Worm (Caenorhabditis elegans) whole organism, mixed stage, embryonic: ENCODE data around the gene C25E10.11.

Experiments
- M03D4.4 ChIP-seq: sonication (generic microtip); optimal IDR thresholded peaks from 2 replicates; lab custom pipeline; 2017; ENCODE audit warnings: mild to moderate bottlenecking, missing genetic modification characterization, missing compliant biosample characterization
- bed-3 ChIP-seq: fragments of 200-800 bp; sonication (Bioruptor generic); optimal IDR thresholded peaks from 3 replicates; lab custom pipeline; 2018; ENCODE audit warnings: mild to moderate bottlenecking, missing genetic modification characterization, moderate library complexity, missing compliant biosample characterization
- blmp-1 ChIP-seq: fragments of 150-350 bp; optimal IDR thresholded peaks from 2 replicates; lab custom pipeline; 2014; ENCODE audit warnings: missing biosample characterization, missing genetic modification characterization
- ceh-43 ChIP-seq: fragments of 200-800 bp; sonication (Bioruptor generic); optimal IDR thresholded peaks from 2 replicates; lab custom pipeline; 2018; ENCODE audit warnings: mild to moderate bottlenecking, missing genetic modification characterization, moderate library complexity, missing compliant biosample characterization
- ces-1 ChIP-seq: fragments of 150-350 bp; optimal IDR thresholded peaks from 2 replicates; lab custom pipeline; 2014; ENCODE audit warnings: missing biosample characterization, missing genetic modification reagents, missing genetic modification characterization
- cnd-1 ChIP-seq: fragments of 200-800 bp; sonication (Bioruptor generic); optimal IDR thresholded peaks from 2 replicates; lab custom pipeline; 2018; ENCODE audit warnings: mild to moderate bottlenecking, missing genetic modification characterization, missing compliant biosample characterization
- drap-1 ChIP-seq: fragments of 200-800 bp; sonication (Bioruptor generic); optimal IDR thresholded peaks from 3 replicates; lab custom pipeline; 2018; ENCODE audit warnings: mild to moderate bottlenecking, missing genetic modification characterization, missing compliant biosample characterization
- elt-1 ChIP-seq: sonication (generic microtip); optimal IDR thresholded peaks from 2 replicates; lab custom pipeline; 2017; ENCODE audit warnings: missing genetic modification characterization, mild to moderate bottlenecking, missing compliant biosample characterization, antibody characterized with exemption, moderate library complexity, borderline replicate concordance; ENCODE audit not compliant: insufficient read depth
- elt-3 ChIP-seq: fragments of 150-350 bp; optimal IDR thresholded peaks from 2 replicates; lab custom pipeline; 2014; ENCODE audit warnings: missing biosample characterization, missing genetic modification characterization
- flh-1 ChIP-seq: fragments of 200-800 bp; sonication (Bioruptor generic); optimal IDR thresholded peaks from 2 replicates; lab custom pipeline; 2018; ENCODE audit warnings: mild to moderate bottlenecking, missing genetic modification characterization, moderate library complexity, missing compliant biosample characterization
- ham-2 ChIP-seq: fragments of 200-800 bp; sonication (Bioruptor generic); optimal IDR thresholded peaks from 2 replicates; lab custom pipeline; 2018; ENCODE audit warnings: mild to moderate bottlenecking, missing genetic modification characterization, missing compliant biosample characterization
- hlh-1 ChIP-seq: fragments of 150-350 bp; optimal IDR thresholded peaks from 2 replicates; lab custom pipeline; 2014; ENCODE audit warnings: missing biosample characterization, missing genetic modification reagents, missing genetic modification characterization
- lin-13 ChIP-seq: fragments of 150-350 bp; optimal IDR thresholded peaks from 2 replicates; lab custom pipeline; 2014; ENCODE audit warnings: missing biosample characterization, missing genetic modification characterization
- lin-32 ChIP-seq: fragments of 200-800 bp; sonication (Bioruptor generic); optimal IDR thresholded peaks from 2 replicates; lab custom pipeline; 2018; ENCODE audit warnings: mild to moderate bottlenecking, missing genetic modification characterization, missing compliant biosample characterization
- lsy-2 ChIP-seq: fragments of 150-350 bp; optimal IDR thresholded peaks from 2 replicates; lab custom pipeline; 2014; ENCODE audit warnings: missing biosample characterization, missing genetic modification characterization
- mab-5 ChIP-seq: fragments of 150-350 bp; optimal IDR thresholded peaks from 2 replicates; lab custom pipeline; 2014; ENCODE audit warnings: missing biosample characterization, missing genetic modification characterization
- mep-1 ChIP-seq: fragments of 150-350 bp; optimal IDR thresholded peaks from 2 replicates; lab custom pipeline; 2017; ENCODE audit warnings: missing biosample characterization, missing genetic modification reagents, missing genetic modification characterization, inconsistent platforms
- mls-2 ChIP-seq: sonication (generic microtip); optimal IDR thresholded peaks from 2 replicates; lab custom pipeline; 2016; ENCODE audit warnings: mild to moderate bottlenecking, missing genetic modification characterization, moderate library complexity, missing compliant biosample characterization
- nhr-2 ChIP-seq: fragments of 150-350 bp; optimal IDR thresholded peaks from 2 replicates; lab custom pipeline; 2014; ENCODE audit warnings: missing biosample characterization, missing genetic modification characterization
- nhr-237 ChIP-seq: fragments of 150-350 bp; optimal IDR thresholded peaks from 2 replicates; lab custom pipeline; 2014; ENCODE audit warnings: missing biosample characterization, missing genetic modification characterization
- nhr-76 ChIP-seq: sonication (generic microtip); optimal IDR thresholded peaks from 2 replicates; lab custom pipeline; 2017; ENCODE audit warnings: missing biosample characterization, missing genetic modification characterization
- pha-4 ChIP-seq: fragments of 150-350 bp; optimal IDR thresholded peaks from 2 replicates; lab custom pipeline; 2018; ENCODE audit warnings: missing biosample characterization, missing genetic modification reagents, missing genetic modification characterization
- sem-2 ChIP-seq: fragments of 200-800 bp; sonication (Bioruptor generic); optimal IDR thresholded peaks from 2 replicates; lab custom pipeline; 2018; ENCODE audit warnings: mild to moderate bottlenecking, missing genetic modification characterization, missing compliant biosample characterization
- snpc-4 ChIP-seq: fragments of 150-350 bp; optimal IDR thresholded peaks from 2 replicates; lab custom pipeline; 2014; ENCODE audit warnings: missing biosample characterization, missing genetic modification characterization
- sptf-1 ChIP-seq: sonication (generic microtip); optimal IDR thresholded peaks from 2 replicates; lab custom pipeline; 2017; ENCODE audit warnings: mild to moderate bottlenecking, missing genetic modification characterization, moderate library complexity, missing compliant biosample characterization
- tbx-8 ChIP-seq: fragments of 200-800 bp; sonication (Bioruptor generic); optimal IDR thresholded peaks from 2 replicates; lab custom pipeline; 2018; ENCODE audit warnings: mild to moderate bottlenecking, missing genetic modification characterization, moderate library complexity, missing compliant biosample characterization
- unc-39 ChIP-seq: fragments of 150-350 bp; optimal IDR thresholded peaks from 2 replicates; lab custom pipeline; 2014; ENCODE audit warnings: missing biosample characterization, missing genetic modification characterization
- ztf-11 ChIP-seq: fragments of 150-350 bp; optimal IDR thresholded peaks from 2 replicates; lab custom pipeline; 2014; ENCODE audit warnings: missing biosample characterization, missing genetic modification characterization

The C25E10.11 gene

DNA sequence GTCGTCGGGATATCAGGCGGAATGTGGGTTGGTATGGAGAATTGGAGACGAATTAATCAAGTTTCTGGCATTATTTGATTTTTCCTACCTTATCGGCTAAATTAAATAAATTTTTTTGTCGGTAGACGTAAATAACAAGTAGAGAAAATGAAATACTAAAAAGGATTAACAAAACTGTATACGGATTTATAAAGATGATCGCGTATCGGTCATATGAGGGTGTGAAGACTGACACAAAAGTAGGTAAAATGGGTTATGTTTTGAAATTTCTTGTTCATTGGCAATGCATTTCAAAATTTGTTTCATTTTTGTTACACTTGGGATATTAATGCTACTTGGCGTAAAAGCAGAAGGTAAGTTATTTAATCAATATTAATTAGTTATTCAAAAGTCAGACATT, 941 bp upstream of the C25E10.11 start, which contains the start of the genes C25E10.16 and C25E10.13:
Gene C25E10.16, minus strand, starts transcription at position 101 of the 400 bp plus-strand sequence.
Gene C25E10.13, plus strand, starts transcription at position 256 of the 400 bp plus-strand sequence.
- no peak for TF ChIP-seq mls-2
- TF ChIP-seq ztf-11 (tag; lab: Kevin White, UChicago), result no peak
- TF ChIP-seq elt-1 (tag; lab: Kevin White, UChicago), result no peak
- TF ChIP-seq pha-4 (tag; lab: Kevin White, UChicago), result no peak
- no peak for TF ChIP-seq mep-1
- TF ChIP-seq M03D4.4 (tag; lab: Kevin White, UChicago), result no peak
- TF ChIP-seq snpc-4 (tag; lab: Kevin White, UChicago), result no peak
- no peak for TF ChIP-seq flh-1 (GFP tag; lab: Kevin White, UChicago)
- TF ChIP-seq sem-2 (GFP tag; lab: Kevin White, UChicago), result no peak
- no peak for TF ChIP-seq elt-3 (tag; lab: Kevin White, UChicago)
- no peak for TF ChIP-seq ceh-43
- no peak for TF ChIP-seq mab-5 (tag; lab: Kevin White, UChicago)
- no peak for TF ChIP-seq lin-32 (GFP tag; lab: Kevin White, UChicago)
- TF ChIP-seq cnd-1 (tag; lab: Kevin White, UChicago), result no peak
- TF ChIP-seq ham-2 (GFP tag; lab: Kevin White, UChicago), result no peak
- TF ChIP-seq, all 35 proteins: peak for 0

DNA sequence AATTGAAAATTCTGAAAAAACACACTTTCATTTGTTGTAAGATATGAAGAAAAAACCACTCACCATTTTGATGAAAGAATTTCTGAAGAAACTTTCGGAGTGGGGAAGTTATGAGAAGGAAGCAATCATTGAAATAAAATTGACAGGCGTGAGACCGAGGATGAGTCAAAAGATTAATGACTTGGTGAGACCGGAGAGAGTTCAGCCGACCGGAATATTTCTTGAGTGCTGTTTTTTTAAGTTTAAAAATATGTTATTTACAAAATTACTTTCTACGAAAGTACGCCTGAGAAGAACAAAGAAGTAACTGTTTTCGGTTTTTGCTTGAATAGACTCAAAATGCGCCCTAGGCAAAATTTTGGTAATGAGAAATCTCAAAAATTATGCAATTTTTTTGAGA, 2.3 kb downstream of the C25E10.11 start, which contains the start of gene C25E10.10:
Gene C25E10.10, minus strand, starts transcription at position 101 of the 400 bp plus-strand sequence.
- no peak for TF ChIP-seq flh-1 (GFP tag; lab: Kevin White, UChicago)
- TF ChIP-seq mls-2, result no peak
- TF ChIP-seq lin-13 (tag; lab: Kevin White, UChicago), result no peak

DNA sequence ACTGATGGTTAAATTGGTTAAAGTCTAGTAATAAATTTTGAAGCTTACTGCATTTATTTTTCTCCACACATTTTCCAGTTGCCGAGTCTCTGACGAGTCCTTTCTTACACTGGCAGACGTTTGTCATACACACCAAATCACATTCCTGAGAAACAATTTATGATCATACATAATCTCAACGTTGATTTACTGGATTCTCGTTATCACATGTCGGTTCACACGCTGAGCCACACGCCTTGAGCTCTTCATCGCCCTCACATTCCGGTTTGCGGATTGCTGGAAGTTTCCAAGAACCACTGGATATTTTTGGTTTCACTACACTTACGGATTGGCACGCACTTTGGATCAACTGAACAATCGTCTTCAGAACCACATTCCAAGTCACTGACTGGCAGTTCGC, 2.9 kb downstream of the C25E10.11 start:
- TF ChIP-seq lin-13 (tag; lab: Kevin White, UChicago) (no peak), snpc-4 (tag; lab: Kevin White, UChicago) (no peak), cnd-1 (tag; lab: Kevin White, UChicago) (no peak), unc-39 (tag; lab: Kevin White, UChicago) (no peak), elt-1 (tag; lab: Kevin White, UChicago) (no peak), ceh-43 (no peak), elt-3 (tag; lab: Kevin White, UChicago) (no peak), nhr-237 (tag; lab: Kevin White, UChicago) (no peak), M03D4.4 (tag; lab: Kevin White, UChicago) (no peak), ztf-11 (tag; lab: Kevin White, UChicago) (no peak), ces-1 (GFP tag; lab: Kevin White, UChicago) (no peak), lsy-2 (no peak)

DNA sequence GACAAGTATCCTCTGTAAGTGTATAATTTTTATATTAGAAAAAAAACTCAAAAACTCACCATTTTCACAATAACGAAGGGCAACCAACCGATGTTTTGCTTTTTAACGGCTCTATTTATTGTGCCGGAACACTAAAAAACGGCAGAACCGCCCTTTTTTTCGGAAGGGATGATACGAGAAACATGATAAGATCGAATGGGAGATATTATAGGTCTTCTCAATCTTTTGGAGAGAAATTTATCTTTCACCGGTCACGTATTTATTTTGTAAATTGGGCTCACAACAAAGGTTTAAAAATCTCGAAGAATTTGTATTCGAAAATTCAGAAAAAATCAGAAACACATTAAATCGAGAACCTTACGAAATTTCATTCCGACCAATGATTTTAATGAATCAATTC, 3.8 kb downstream of the C25E10.11 start, which contains the start of gene swm-1:
Gene swm-1, minus strand, starts transcription at position 101 of the 400 bp plus-strand sequence.
- no peak for TF ChIP-seq nhr-76 (tag; lab: Kevin White, UChicago)
- no peak for TF ChIP-seq drap-1 (GFP tag; lab: Kevin White, UChicago)
- TF ChIP-seq, all 35 proteins: peak for 0

DNA sequence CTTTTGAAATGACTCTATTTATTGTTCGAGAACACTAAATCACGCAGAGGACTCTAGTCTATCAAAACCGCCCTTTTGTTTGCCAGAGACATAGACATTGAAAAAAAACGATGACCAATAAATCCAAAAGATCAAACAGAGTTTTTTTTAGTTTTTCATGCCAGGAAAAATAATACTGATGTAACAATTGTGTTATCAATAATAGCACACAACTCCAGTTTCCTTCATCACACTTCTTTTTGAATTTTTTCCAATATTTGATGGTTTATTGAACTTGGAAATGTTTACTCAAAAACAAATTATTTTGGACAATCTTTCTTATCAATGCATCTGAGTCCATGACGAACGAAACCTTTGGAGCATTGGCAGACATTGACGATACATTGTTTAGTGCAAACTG, 4.6 kb downstream of the C25E10.11 start, which contains the start of gene C25E10.8:
Gene C25E10.8, minus strand, starts transcription at position 101 of the 400 bp plus-strand sequence.
- no peak for TF ChIP-seq sem-2 (GFP tag; lab: Kevin White, UChicago)
- TF ChIP-seq cnd-1 (tag; lab: Kevin White, UChicago), result no peak
- no peak for TF ChIP-seq snpc-4 (tag; lab: Kevin White, UChicago)
- TF ChIP-seq tbx-8 (GFP tag; lab: Kevin White, UChicago), result no peak

DNA sequence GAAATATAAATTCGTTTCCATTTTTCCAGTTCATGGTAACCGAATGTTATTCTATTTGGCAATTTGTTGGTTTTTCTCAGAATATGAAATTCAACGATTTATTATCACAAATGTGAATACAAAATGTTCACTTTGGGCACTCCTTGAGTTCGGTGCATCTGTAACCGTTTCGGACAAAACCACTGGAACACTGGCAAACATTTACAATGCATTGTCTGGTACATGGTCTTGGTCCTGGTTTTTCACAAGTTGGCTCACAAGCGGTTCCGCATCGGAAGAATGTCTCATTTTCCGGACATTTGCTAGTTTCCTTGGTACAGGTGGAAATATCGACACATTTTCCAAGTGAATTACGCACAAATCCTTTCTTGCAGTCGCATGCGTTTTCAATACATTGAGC, 5.3 kb downstream of the C25E10.11 start:
- TF ChIP-seq blmp-1 (tag; lab: Kevin White, UChicago), result no peak
- TF ChIP-seq ceh-43, result no peak
- no peak for TF ChIP-seq unc-39 (tag; lab: Kevin White, UChicago)
- TF ChIP-seq drap-1 (GFP tag; lab: Kevin White, UChicago), result no peak
- no peak for TF ChIP-seq ham-2 (GFP tag; lab: Kevin White, UChicago)
- no peak for TF ChIP-seq lsy-2

DNA sequence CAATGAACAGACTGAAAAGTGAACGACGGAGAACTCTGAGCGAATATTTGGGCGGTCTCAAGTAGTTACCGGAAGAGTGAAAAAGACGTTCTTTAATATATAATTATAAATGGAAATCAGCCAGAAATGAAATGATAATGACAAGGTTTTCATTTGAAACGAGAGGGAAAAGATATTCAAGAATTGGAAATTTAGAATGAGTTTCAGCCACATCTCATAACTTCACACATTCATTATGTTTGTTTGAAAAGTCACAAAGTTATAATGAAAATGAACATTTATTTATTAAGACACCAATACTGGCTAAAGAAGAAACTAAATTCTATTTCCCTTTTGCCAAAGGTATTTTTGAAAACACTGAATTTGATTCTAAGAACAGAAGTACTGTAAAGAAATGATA, 7.4 kb downstream of the C25E10.11 start, which contains the start of gene C25E10.7:
Gene C25E10.7, minus strand, starts transcription at position 101 of the 400 bp plus-strand sequence.
- no peak for TF ChIP-seq sem-2 (GFP tag; lab: Kevin White, UChicago)
- TF ChIP-seq lin-13 (tag; lab: Kevin White, UChicago), result no peak
- TF ChIP-seq cnd-1 (tag; lab: Kevin White, UChicago), result no peak
- TF ChIP-seq blmp-1 (tag; lab: Kevin White, UChicago), result no peak
- TF ChIP-seq mep-1, result no peak
- TF ChIP-seq nhr-237 (tag; lab: Kevin White, UChicago), result no peak
- TF ChIP-seq ztf-11 (tag; lab: Kevin White, UChicago), result no peak
- no peak for TF ChIP-seq hlh-1
- TF ChIP-seq nhr-76 (tag; lab: Kevin White, UChicago), result no peak
- TF ChIP-seq ceh-43, result no peak
- no peak for TF ChIP-seq unc-39 (tag; lab: Kevin White, UChicago)
- TF ChIP-seq sptf-1, result no peak
- no peak for TF ChIP-seq bed-3
- no peak for TF ChIP-seq snpc-4 (tag; lab: Kevin White, UChicago)
- no peak for TF ChIP-seq pha-4 (tag; lab: Kevin White, UChicago)
- no peak for TF ChIP-seq nhr-2 (tag; lab: Kevin White, UChicago)
- TF ChIP-seq ham-2 (GFP tag; lab: Kevin White, UChicago), result no peak
- TF ChIP-seq, all 35 proteins: peak for 0
